Worm (Caenorhabditis elegans) whole organism, midembryonic: ENCODE results near the gene srx-135.

Experiments used
- T22C8.4 ChIP-seq: fragments of 200-800 bp; sonication (Bioruptor generic); IDR thresholded peaks from 2 replicates; pipeline ENCODE4 v1.3.6; 2022; ENCODE audit warnings: missing genetic modification characterization, missing compliant biosample characterization
- cog-1 ChIP-seq: sonication (generic microtip); optimal IDR thresholded peaks from 2 replicates; lab custom pipeline; 2016; ENCODE audit warnings: missing genetic modification characterization, missing compliant biosample characterization
- flt-1 ChIP-seq: fragments of 200-800 bp; sonication (Bioruptor generic); IDR thresholded peaks from 2 replicates; pipeline ENCODE4 v1.3.6; 2022; ENCODE audit warnings: missing genetic modification characterization, missing compliant biosample characterization
- klf-2 ChIP-seq: fragments of 200-800 bp; sonication (Bioruptor generic); conservative IDR thresholded peaks from 2 replicates; pipeline ENCODE4 v1.3.6; 2022; ENCODE audit warnings: missing genetic modification reagents, missing genetic modification characterization, missing compliant biosample characterization
- med-1 ChIP-seq: sonication (generic microtip); optimal IDR thresholded peaks from 2 replicates; lab custom pipeline; 2017; ENCODE audit warnings: missing genetic modification characterization, mild to moderate bottlenecking, missing compliant biosample characterization, antibody characterized with exemption, missing genetic modification reagents; ENCODE audit not compliant: insufficient read depth
- ref-1 ChIP-seq: fragments of 200-800 bp; sonication (Bioruptor generic); conservative IDR thresholded peaks from 2 replicates; pipeline ENCODE4 v1.3.6; 2022; ENCODE audit warnings: missing genetic modification reagents, missing genetic modification characterization, missing compliant biosample characterization
- tab-1 ChIP-seq: fragments of 200-800 bp; sonication (Bioruptor generic); IDR thresholded peaks from 2 replicates; pipeline ENCODE4 v1.3.6; 2022; ENCODE audit warnings: missing genetic modification characterization, missing compliant biosample characterization
- ztf-23 ChIP-seq: fragments of 200-800 bp; sonication (Bioruptor generic); IDR thresholded peaks from 2 replicates; pipeline ENCODE4 v1.3.6; 2022; ENCODE audit warnings: missing genetic modification reagents, missing genetic modification characterization, missing compliant biosample characterization
- ztf-29 ChIP-seq: fragments of 200-800 bp; sonication (Bioruptor generic); IDR thresholded peaks from 2 replicates; pipeline ENCODE4 v1.3.6; 2022; ENCODE audit warnings: missing genetic modification reagents, missing genetic modification characterization, missing compliant biosample characterization

Gene srx-135

ce11 chrV:13887358-13887757, 28.4 kb downstream of the srx-135 start, which contains the start of gene srsx-19:
srsx-19 (plus strand) TSS chrV:13887658.
- TF ChIP-seq ref-1 (GFP tag; lab: Robert Waterston, UW) = no peak
- no peak for TF ChIP-seq med-1 (GFP tag; lab: Kevin White, UChicago)
- no peak for TF ChIP-seq T22C8.4 (GFP tag; lab: Robert Waterston, UW)
- no peak for TF ChIP-seq ztf-23 (GFP tag; lab: Robert Waterston, UW)
- TF ChIP-seq tab-1 (GFP tag; lab: Robert Waterston, UW) = no peak
- no peak for TF ChIP-seq ztf-29 (GFP tag; lab: Robert Waterston, UW)
- TF ChIP-seq klf-2 = no peak
- no peak for TF ChIP-seq flt-1 (GFP tag; lab: Robert Waterston, UW)
- no peak for TF ChIP-seq cog-1 (tag; lab: Kevin White, UChicago)

ce11 chrV:13889516-13889915, 30.5 kb downstream of the srx-135 start, which contains the start of gene spp-12:
spp-12 (plus strand) TSS chrV:13889816.
- no peak for TF ChIP-seq cog-1 (tag; lab: Kevin White, UChicago)
- TF ChIP-seq T22C8.4 (GFP tag; lab: Robert Waterston, UW) = no peak
- TF ChIP-seq ztf-23 (GFP tag; lab: Robert Waterston, UW) = no peak
- no peak for TF ChIP-seq med-1 (GFP tag; lab: Kevin White, UChicago)
- no peak for TF ChIP-seq klf-2
- no peak for TF ChIP-seq ztf-29 (GFP tag; lab: Robert Waterston, UW)
- TF ChIP-seq ref-1 (GFP tag; lab: Robert Waterston, UW) = no peak
- no peak for TF ChIP-seq flt-1 (GFP tag; lab: Robert Waterston, UW)
- TF ChIP-seq tab-1 (GFP tag; lab: Robert Waterston, UW) = no peak

ce11 chrV:13890473-13890872, 31.5 kb downstream of the srx-135 start, which contains the start of gene lbp-8:
lbp-8 (plus strand) TSS chrV:13890773.
- no peak for TF ChIP-seq cog-1 (tag; lab: Kevin White, UChicago)
- no peak for TF ChIP-seq flt-1 (GFP tag; lab: Robert Waterston, UW)
- TF ChIP-seq tab-1 (GFP tag; lab: Robert Waterston, UW) = no peak
- no peak for TF ChIP-seq med-1 (GFP tag; lab: Kevin White, UChicago)
- TF ChIP-seq ref-1 (GFP tag; lab: Robert Waterston, UW) = no peak
- no peak for TF ChIP-seq ztf-29 (GFP tag; lab: Robert Waterston, UW)
- no peak for TF ChIP-seq klf-2
- no peak for TF ChIP-seq T22C8.4 (GFP tag; lab: Robert Waterston, UW)

- TF ChIP-seq med-1 (GFP tag; lab: Kevin White, UChicago) (no peak), cog-1 (tag; lab: Kevin White, UChicago) (no peak), ztf-23 (GFP tag; lab: Robert Waterston, UW) (no peak), flt-1 (GFP tag; lab: Robert Waterston, UW) (no peak), ref-1 (GFP tag; lab: Robert Waterston, UW) (no peak), klf-2 (no peak), ztf-29 (GFP tag; lab: Robert Waterston, UW) (no peak), tab-1 (GFP tag; lab: Robert Waterston, UW) (no peak), T22C8.4 (GFP tag; lab: Robert Waterston, UW) (no peak)
Observed at ce11 chrV:13891489-13891888, 32.5 kb downstream of the srx-135 start.

- TF ChIP-seq ref-1 (GFP tag; lab: Robert Waterston, UW) (no peak), med-1 (GFP tag; lab: Kevin White, UChicago) (no peak), ztf-29 (GFP tag; lab: Robert Waterston, UW) (no peak), T22C8.4 (GFP tag; lab: Robert Waterston, UW) (no peak), klf-2 (no peak), cog-1 (tag; lab: Kevin White, UChicago) (no peak), flt-1 (GFP tag; lab: Robert Waterston, UW) (no peak), ztf-23 (GFP tag; lab: Robert Waterston, UW) (no peak), tab-1 (GFP tag; lab: Robert Waterston, UW) (no peak)
Observed at ce11 chrV:13892457-13893375, 33.7 kb downstream of the srx-135 start, which contains the start of gene sptl-3. sptl-3 (plus strand) TSS chrV:13893325.

ce11 chrV:13893583-13893982, 34.6 kb downstream of the srx-135 start:
- no peak for TF ChIP-seq T22C8.4 (GFP tag; lab: Robert Waterston, UW)
- no peak for TF ChIP-seq cog-1 (tag; lab: Kevin White, UChicago)
- TF ChIP-seq ztf-29 (GFP tag; lab: Robert Waterston, UW) = no peak
- TF ChIP-seq ref-1 (GFP tag; lab: Robert Waterston, UW) = no peak
- TF ChIP-seq klf-2 = no peak
- TF ChIP-seq flt-1 (GFP tag; lab: Robert Waterston, UW) = no peak
- no peak for TF ChIP-seq med-1 (GFP tag; lab: Kevin White, UChicago)
- no peak for TF ChIP-seq tab-1 (GFP tag; lab: Robert Waterston, UW)

- TF ChIP-seq cog-1 (tag; lab: Kevin White, UChicago) = no peak
- TF ChIP-seq klf-2 = no peak
- TF ChIP-seq ztf-29 (GFP tag; lab: Robert Waterston, UW) = no peak
- no peak for TF ChIP-seq med-1 (GFP tag; lab: Kevin White, UChicago)
- no peak for TF ChIP-seq tab-1 (GFP tag; lab: Robert Waterston, UW)
- no peak for TF ChIP-seq T22C8.4 (GFP tag; lab: Robert Waterston, UW)
- no peak for TF ChIP-seq ref-1 (GFP tag; lab: Robert Waterston, UW)
- no peak for TF ChIP-seq ztf-23 (GFP tag; lab: Robert Waterston, UW)
- no peak for TF ChIP-seq flt-1 (GFP tag; lab: Robert Waterston, UW)
Observed at ce11 chrV:13898356-13898755, 39.4 kb downstream of the srx-135 start, which contains the start of gene cyp-35C1. cyp-35C1 (minus strand) TSS chrV:13898487.

ce11 chrV:13899213-13899612, 40.2 kb downstream of the srx-135 start, which contains the start of gene oac-3:
oac-3 (plus strand) TSS chrV:13899513.
- TF ChIP-seq med-1 (GFP tag; lab: Kevin White, UChicago) (no peak), ztf-29 (GFP tag; lab: Robert Waterston, UW) (no peak), cog-1 (tag; lab: Kevin White, UChicago) (no peak), tab-1 (GFP tag; lab: Robert Waterston, UW) (no peak), ref-1 (GFP tag; lab: Robert Waterston, UW) (no peak), T22C8.4 (GFP tag; lab: Robert Waterston, UW) (no peak), flt-1 (GFP tag; lab: Robert Waterston, UW) (no peak), klf-2 (no peak), ztf-23 (GFP tag; lab: Robert Waterston, UW) (no peak)
